Worm (Caenorhabditis elegans) whole organism, L1 larva: ENCODE data around the gene C09F5.3.

Experiments used
- F16B12.6 ChIP-seq: fragments of 150-350 bp; optimal IDR thresholded peaks from 2 replicates; lab custom pipeline; 2014; ENCODE audit warnings: missing biosample characterization, missing genetic modification characterization
- Y116A8C.19 ChIP-seq: sonication (generic microtip); optimal IDR thresholded peaks from 2 replicates; lab custom pipeline; 2016; ENCODE audit warnings: missing compliant biosample characterization, missing genetic modification characterization, borderline replicate concordance
- aha-1 ChIP-seq: fragments of 150-350 bp; optimal IDR thresholded peaks from 2 replicates; lab custom pipeline; 2014; ENCODE audit warnings: missing biosample characterization, missing genetic modification characterization
- aly-2 ChIP-seq: fragments of 150-350 bp; optimal IDR thresholded peaks from 2 replicates; lab custom pipeline; 2014; ENCODE audit warnings: missing biosample characterization, missing genetic modification characterization
- ceh-8 ChIP-seq: fragments of 200-800 bp; sonication (Bioruptor generic); optimal IDR thresholded peaks from 2 replicates; lab custom pipeline; 2018; ENCODE audit warnings: mild to moderate bottlenecking, missing genetic modification characterization, moderate library complexity, missing compliant biosample characterization
- ceh-88 ChIP-seq: fragments of 200-800 bp; sonication (Bioruptor generic); IDR thresholded peaks from 2 replicates; pipeline ENCODE4 v1.3.6; 2022; ENCODE audit warnings: missing genetic modification characterization, missing compliant biosample characterization
- ceh-90 ChIP-seq: sonication (generic microtip); optimal IDR thresholded peaks from 2 replicates; lab custom pipeline; 2016; ENCODE audit warnings: missing genetic modification characterization, missing compliant biosample characterization
- efl-1 ChIP-seq, 4 experiments: fragments of 150-350 bp; optimal IDR thresholded peaks in 3 of 4; peaks in 1 of 4; 1 replicate in 1 of 4; 2 replicates in 3 of 4; lab custom pipeline; 2014; ENCODE audit warnings: missing biosample characterization in 2 of 4, missing genetic modification characterization in 2 of 4, missing genetic modification reagents in 2 of 4
- efl-3 ChIP-seq: fragments of 200-800 bp; sonication (Bioruptor generic); optimal IDR thresholded peaks from 2 replicates; lab custom pipeline; 2018; ENCODE audit warnings: mild to moderate bottlenecking, missing genetic modification characterization, missing compliant biosample characterization
- egl-13 ChIP-seq: sonication (generic microtip); optimal IDR thresholded peaks from 2 replicates; lab custom pipeline; 2016; ENCODE audit warnings: missing genotype, missing genetic modification reagents, missing genetic modification characterization, missing compliant biosample characterization
- egl-27 ChIP-seq, 2 experiments: fragments of 150-350 bp in 1 of 2; sonication (generic microtip); optimal IDR thresholded peaks; 3 replicates each; lab custom pipeline; 2017 to 2018; ENCODE audit warnings: missing biosample characterization in 2 of 2, missing genetic modification characterization in 2 of 2, missing genetic modification reagents in 2 of 2
- ets-5 ChIP-seq: fragments of 200-800 bp; sonication (Bioruptor generic); IDR thresholded peaks from 2 replicates; pipeline ENCODE4 v1.3.6; 2022; ENCODE audit warnings: missing genetic modification characterization, missing compliant biosample characterization
- fos-1 ChIP-seq: fragments of 150-350 bp; optimal IDR thresholded peaks from 2 replicates; lab custom pipeline; 2014; ENCODE audit warnings: missing biosample characterization, missing genetic modification characterization
- hlh-17 ChIP-seq: fragments of 200-800 bp; sonication (Bioruptor generic); optimal IDR thresholded peaks from 2 replicates; lab custom pipeline; 2018; ENCODE audit warnings: missing genetic modification characterization, mild to moderate bottlenecking, missing compliant biosample characterization, moderate library complexity, borderline replicate concordance
- hlh-4 ChIP-seq: sonication (generic microtip); optimal IDR thresholded peaks from 2 replicates; lab custom pipeline; 2016; ENCODE audit warnings: mild to moderate bottlenecking, missing genetic modification characterization, missing compliant biosample characterization
- hpl-2 ChIP-seq: fragments of 150-350 bp; optimal IDR thresholded peaks from 2 replicates; lab custom pipeline; 2014; ENCODE audit warnings: missing biosample characterization, missing genetic modification reagents, missing genetic modification characterization
- irx-1 ChIP-seq: sonication (generic microtip); optimal IDR thresholded peaks from 2 replicates; lab custom pipeline; 2016; ENCODE audit warnings: missing genetic modification characterization, missing compliant biosample characterization
- isw-1 ChIP-seq: fragments of 200-800 bp; sonication (Bioruptor generic); IDR thresholded peaks from 2 replicates; pipeline ENCODE4 v1.3.6; 2022; ENCODE audit warnings: missing genetic modification characterization, missing compliant biosample characterization
- jun-1 ChIP-seq: fragments of 150-350 bp; optimal IDR thresholded peaks from 2 replicates; lab custom pipeline; 2014; ENCODE audit warnings: missing biosample characterization, missing genetic modification reagents, missing genetic modification characterization
- lin-13 ChIP-seq: fragments of 150-350 bp; optimal IDR thresholded peaks from 2 replicates; lab custom pipeline; 2014; ENCODE audit warnings: missing biosample characterization, missing genetic modification reagents, missing genetic modification characterization
- lin-14 ChIP-seq: fragments of 200-800 bp; sonication (Bioruptor generic); optimal IDR thresholded peaks from 2 replicates; lab custom pipeline; 2018; ENCODE audit warnings: mild to moderate bottlenecking, missing genetic modification characterization, moderate library complexity, missing compliant biosample characterization
- lir-3 ChIP-seq: sonication (generic microtip); optimal IDR thresholded peaks from 2 replicates; lab custom pipeline; 2016; ENCODE audit warnings: mild to moderate bottlenecking, missing genetic modification characterization, moderate library complexity, missing compliant biosample characterization; ENCODE audit not compliant: poor library complexity
- mab-9 ChIP-seq: fragments of 200-800 bp; sonication (Bioruptor generic); IDR thresholded peaks from 2 replicates; pipeline ENCODE4 v1.3.6; 2022; ENCODE audit warnings: missing genetic modification reagents, missing genetic modification characterization, missing compliant biosample characterization
- mef-2 ChIP-seq: fragments of 150-350 bp; optimal IDR thresholded peaks from 2 replicates; lab custom pipeline; 2014; ENCODE audit warnings: missing biosample characterization, missing genetic modification characterization
- mep-1 ChIP-seq: fragments of 150-350 bp; optimal IDR thresholded peaks from 2 replicates; lab custom pipeline; 2014; ENCODE audit warnings: missing biosample characterization, missing genetic modification characterization
- nhr-11 ChIP-seq: fragments of 150-350 bp; optimal IDR thresholded peaks from 2 replicates; lab custom pipeline; 2014; ENCODE audit warnings: missing biosample characterization, missing genetic modification characterization
- nhr-12 ChIP-seq: sonication (generic microtip); optimal IDR thresholded peaks from 2 replicates; lab custom pipeline; 2017; ENCODE audit warnings: missing biosample characterization, missing genetic modification characterization
- nhr-237 ChIP-seq: fragments of 150-350 bp; optimal IDR thresholded peaks from 2 replicates; lab custom pipeline; 2014; ENCODE audit warnings: missing biosample characterization, missing genetic modification characterization
- nhr-28 ChIP-seq: fragments of 150-350 bp; optimal IDR thresholded peaks from 2 replicates; lab custom pipeline; 2014; ENCODE audit warnings: missing biosample characterization, missing genetic modification characterization
- nhr-47 ChIP-seq: sonication (generic microtip); optimal IDR thresholded peaks from 2 replicates; lab custom pipeline; 2016; ENCODE audit warnings: mild to moderate bottlenecking, missing genetic modification characterization, moderate library complexity, missing compliant biosample characterization
- nhr-71 ChIP-seq: sonication (generic microtip); optimal IDR thresholded peaks from 2 replicates; lab custom pipeline; 2016; ENCODE audit warnings: mild to moderate bottlenecking, missing genetic modification characterization, moderate library complexity, missing compliant biosample characterization
- nhr-77 ChIP-seq: fragments of 150-350 bp; optimal IDR thresholded peaks from 2 replicates; lab custom pipeline; 2014; ENCODE audit warnings: missing biosample characterization, missing genetic modification characterization
- nhr-90 ChIP-seq: sonication (generic microtip); optimal IDR thresholded peaks from 2 replicates; lab custom pipeline; 2016; ENCODE audit warnings: mild to moderate bottlenecking, missing genetic modification characterization, missing compliant biosample characterization; ENCODE audit not compliant: poor library complexity
- pag-3 ChIP-seq: sonication (generic microtip); optimal IDR thresholded peaks from 2 replicates; lab custom pipeline; 2017; ENCODE audit warnings: missing genetic modification characterization, mild to moderate bottlenecking, missing compliant biosample characterization, antibody characterized with exemption, borderline replicate concordance; ENCODE audit not compliant: insufficient read depth
- pax-3 ChIP-seq: fragments of 200-800 bp; sonication (Bioruptor generic); optimal IDR thresholded peaks from 2 replicates; lab custom pipeline; 2018; ENCODE audit warnings: mild to moderate bottlenecking, missing genetic modification characterization, moderate library complexity, missing compliant biosample characterization
- pqm-1 ChIP-seq: sonication (generic microtip); optimal IDR thresholded peaks from 3 replicates; lab custom pipeline; 2017; ENCODE audit warnings: missing biosample characterization, missing genetic modification characterization
- skn-1 ChIP-seq: fragments of 150-350 bp; optimal IDR thresholded peaks from 2 replicates; lab custom pipeline; 2014; ENCODE audit warnings: missing biosample characterization, missing genetic modification characterization
- snu-23 ChIP-seq: sonication (generic microtip); optimal IDR thresholded peaks from 2 replicates; lab custom pipeline; 2016; ENCODE audit warnings: missing genetic modification characterization, missing compliant biosample characterization
- sox-4 ChIP-seq: sonication (generic microtip); optimal IDR thresholded peaks from 2 replicates; lab custom pipeline; 2016; ENCODE audit warnings: missing genetic modification characterization, missing compliant biosample characterization
- sptf-1 ChIP-seq: fragments of 150-350 bp; optimal IDR thresholded peaks from 2 replicates; lab custom pipeline; 2014; ENCODE audit warnings: missing biosample characterization, missing genetic modification characterization
- sup-37 ChIP-seq: fragments of 200-800 bp; sonication (Bioruptor generic); optimal IDR thresholded peaks from 2 replicates; lab custom pipeline; 2018; ENCODE audit warnings: mild to moderate bottlenecking, missing genetic modification characterization, missing compliant biosample characterization
- tbx-2 ChIP-seq: sonication (generic microtip); optimal IDR thresholded peaks from 2 replicates; lab custom pipeline; 2016; ENCODE audit warnings: missing genetic modification characterization, missing compliant biosample characterization
- tlp-1 ChIP-seq: fragments of 150-350 bp; optimal IDR thresholded peaks from 2 replicates; lab custom pipeline; 2014; ENCODE audit warnings: missing biosample characterization, missing genetic modification characterization
- unc-62 ChIP-seq: fragments of 150-350 bp; optimal IDR thresholded peaks from 2 replicates; lab custom pipeline; 2014; ENCODE audit warnings: missing biosample characterization, missing genetic modification reagents, missing genetic modification characterization
- unc-86 ChIP-seq: sonication (generic microtip); optimal IDR thresholded peaks from 2 replicates; lab custom pipeline; 2016; ENCODE audit warnings: missing genetic modification characterization, missing compliant biosample characterization
- xbp-1 ChIP-seq: sonication (generic microtip); optimal IDR thresholded peaks from 2 replicates; lab custom pipeline; 2016; ENCODE audit warnings: missing genetic modification characterization, missing compliant biosample characterization
- zag-1 ChIP-seq: fragments of 150-350 bp; optimal IDR thresholded peaks from 2 replicates; lab custom pipeline; 2014; ENCODE audit warnings: missing biosample characterization, missing genetic modification characterization

C09F5.3 gene

ce11 chrIII:627838-628237 lies 37.2 kb downstream of the C09F5.3 start, which contains the start of gene T19C3.5:
Gene T19C3.5 (minus strand): TSS chrIII:627938.
- TF ChIP-seq hpl-2 (GFP tag; lab: Kevin White, UChicago) (no peak), hlh-17 (GFP tag; lab: Kevin White, UChicago) (no peak), nhr-11 (tag; lab: Kevin White, UChicago) (no peak), isw-1 (no peak), nhr-90 (tag; lab: Kevin White, UChicago) (no peak), ets-5 (no peak), aly-2 (tag; lab: Kevin White, UChicago) (no peak), nhr-71 (tag; lab: Kevin White, UChicago) (no peak), aha-1 (tag; lab: Kevin White, UChicago) (no peak), nhr-77 (tag; lab: Kevin White, UChicago) (no peak), ceh-8 (no peak), mab-9 (GFP tag; lab: Robert Waterston, UW) (no peak)
- TF ChIP-seq, all 84 proteins: peak for 0

ce11 chrIII:626091-626490 lies 39.0 kb downstream of the C09F5.3 start:
- TF ChIP-seq aha-1 (tag; lab: Kevin White, UChicago) (no peak), efl-1 (optimal IDR thresholded peaks at IDR 0.05; lab: Kevin White, UChicago) (no peak), efl-1 (GFP tag; optimal IDR thresholded peaks at IDR 0.05 in 1 of 2; lab: Kevin White, UChicago) (peak in 1 of 2 experiments; percentile 58)
- TF ChIP-seq, all 84 proteins: peak for 1

- TF ChIP-seq snu-23 (GFP tag; lab: Kevin White, UChicago): peak; percentile 95
- no peak for TF ChIP-seq aha-1 (tag; lab: Kevin White, UChicago)
- peak; percentile 70 for TF ChIP-seq jun-1
- peak; percentile 59 for TF ChIP-seq lir-3 (tag; lab: Kevin White, UChicago)
- TF ChIP-seq xbp-1 (tag; lab: Kevin White, UChicago): peak; percentile 72
- peak; percentile 21 for TF ChIP-seq sox-4 (tag; lab: Kevin White, UChicago)
- peak; percentile 86 for TF ChIP-seq nhr-77 (tag; lab: Kevin White, UChicago)
- no peak for TF ChIP-seq unc-62
- TF ChIP-seq tbx-2: peak; percentile 82
- no peak for TF ChIP-seq nhr-12 (tag; lab: Kevin White, UChicago)
- peak; percentile 86 for TF ChIP-seq skn-1
- no peak for TF ChIP-seq tlp-1 (tag; lab: Kevin White, UChicago)
- TF ChIP-seq ceh-8: peak; percentile 78
- peak; percentile 100 for TF ChIP-seq lin-14
- TF ChIP-seq aly-2 (tag; lab: Kevin White, UChicago): no peak
- no peak for TF ChIP-seq irx-1
- TF ChIP-seq egl-27 (tag; optimal IDR thresholded peaks at IDR 0.05; lab: Kevin White, UChicago): peak in 1 of 2 experiments; percentile 63
- peak; percentile 95 for TF ChIP-seq mep-1 (tag; lab: Kevin White, UChicago)
- peak; percentile 72 for TF ChIP-seq fos-1 (tag; lab: Kevin White, UChicago)
- peak; percentile 72 for TF ChIP-seq nhr-90 (tag; lab: Kevin White, UChicago)
- TF ChIP-seq pax-3: peak; percentile 45
- TF ChIP-seq hlh-4 (tag; lab: Kevin White, UChicago): no peak
- TF ChIP-seq efl-3 (GFP tag; lab: Kevin White, UChicago): no peak
- no peak for TF ChIP-seq ceh-90 (tag; lab: Kevin White, UChicago)
- no peak for TF ChIP-seq zag-1
- peak; percentile 86 for TF ChIP-seq pag-3
- TF ChIP-seq Y116A8C.19 (tag; lab: Kevin White, UChicago): no peak
- TF ChIP-seq unc-86 (tag; lab: Kevin White, UChicago): peak; percentile 75
- TF ChIP-seq nhr-28: no peak
- no peak for TF ChIP-seq F16B12.6 (tag; lab: Kevin White, UChicago)
- TF ChIP-seq mab-9 (GFP tag; lab: Robert Waterston, UW): no peak; the same call in 1 of the 2 replicates
- no peak for TF ChIP-seq ets-5
- TF ChIP-seq egl-13: peak; percentile 72
- TF ChIP-seq hpl-2 (GFP tag; lab: Kevin White, UChicago): peak; percentile 5
- TF ChIP-seq nhr-237: peak; percentile 61
- TF ChIP-seq sptf-1: no peak
- TF ChIP-seq mef-2 (tag; lab: Kevin White, UChicago): peak; percentile 55
- TF ChIP-seq sup-37: peak; percentile 28
- peak; percentile 84 for TF ChIP-seq lin-13 (GFP tag; lab: Kevin White, UChicago)
- peak; percentile 83 for TF ChIP-seq nhr-47 (tag; lab: Kevin White, UChicago)
- no peak; the same call in 1 of the 2 replicates for TF ChIP-seq ceh-88
- no peak for TF ChIP-seq pqm-1
These were observed 41.3 kb downstream of the C09F5.3 start for ce11 chrIII:623754-624153.
